Worm (Caenorhabditis elegans): ENCODE results near the gene F13B12.7.

ce11 chrIV:10409377-10409776, 34.2 kb upstream of the F13B12.7 start, which contains the start of gene rfk-1:
- TF ChIP-seq ceh-16 (tag; optimal IDR thresholded peaks at IDR 0.05) (no peak), elt-3 (tag; optimal IDR thresholded peaks at IDR 0.05) (no peak), tbx-2 (tag; optimal IDR thresholded peaks at IDR 0.05) (no peak), mdl-1 (tag; optimal IDR thresholded peaks at IDR 0.05) (no peak), nhr-25 (tag; optimal IDR thresholded peaks at IDR 0.05) (no peak), pha-4 (tag; optimal IDR thresholded peaks at IDR 0.05) (no peak), sea-2 (GFP tag; optimal IDR thresholded peaks at IDR 0.05) (no peak), nhr-76 (tag; optimal IDR thresholded peaks at IDR 0.05) (no peak), skn-1 (tag; optimal IDR thresholded peaks at IDR 0.05) (no peak), zag-1 (tag; optimal IDR thresholded peaks at IDR 0.05) (no peak)

Measured in whole organism, L3 larva.